Worm (Caenorhabditis elegans): Measurements from ENCODE around the gene ZK616.2.

ce11 chrIV:5405345-5405744, 7.7 kb downstream of the ZK616.2 start, which contains the start of gene ZK616.61:
- TF ChIP-seq R02D3.7 (tag; optimal IDR thresholded peaks at IDR 0.05) (no peak), unc-62 (GFP tag; optimal IDR thresholded peaks at IDR 0.05) (no peak)

All from whole organism, L2 larva.